Worm (Caenorhabditis elegans) whole organism, early embryonic: Measurements from ENCODE around the gene mlc-2.

ENCODE experiments used
- B0310.2 ChIP-seq: sonication (generic microtip); optimal IDR thresholded peaks from 2 replicates; lab custom pipeline; 2016; ENCODE audit warnings: mild to moderate bottlenecking, missing genetic modification characterization, missing compliant biosample characterization
- F13C5.2 ChIP-seq: sonication (generic microtip); optimal IDR thresholded peaks from 2 replicates; lab custom pipeline; 2017; ENCODE audit warnings: mild to moderate bottlenecking, missing genetic modification characterization, inconsistent platforms, missing compliant biosample characterization
- aly-1 ChIP-seq: sonication (generic microtip); optimal IDR thresholded peaks from 2 replicates; lab custom pipeline; 2016; ENCODE audit warnings: missing genetic modification characterization, missing compliant biosample characterization
- ama-1 ChIP-seq: fragments of 150-350 bp; optimal IDR thresholded peaks from 2 replicates; lab custom pipeline; 2014
- ceh-13 ChIP-seq: fragments of 200-800 bp; sonication (Bioruptor generic); optimal IDR thresholded peaks from 2 replicates; lab custom pipeline; 2018; ENCODE audit warnings: mild to moderate bottlenecking, missing genetic modification characterization, missing compliant biosample characterization
- ceh-36 ChIP-seq: sonication (generic microtip); optimal IDR thresholded peaks from 2 replicates; lab custom pipeline; 2016; ENCODE audit warnings: missing genetic modification characterization, inconsistent platforms, missing compliant biosample characterization
- ets-7 ChIP-seq: sonication (generic microtip); optimal IDR thresholded peaks from 2 replicates; lab custom pipeline; 2016; ENCODE audit warnings: missing genotype, missing genetic modification characterization, missing compliant biosample characterization
- flt-1 ChIP-seq: fragments of 200-800 bp; sonication (Bioruptor generic); IDR thresholded peaks from 2 replicates; pipeline ENCODE4 v1.3.6; 2022; ENCODE audit warnings: missing genetic modification characterization, missing compliant biosample characterization
- hmbx-1 ChIP-seq: sonication (generic microtip); optimal IDR thresholded peaks from 2 replicates; lab custom pipeline; 2016; ENCODE audit warnings: mild to moderate bottlenecking, missing genetic modification characterization, missing compliant biosample characterization
- hmg-4 ChIP-seq: fragments of 200-800 bp; sonication (Bioruptor generic); optimal IDR thresholded peaks from 2 replicates; lab custom pipeline; 2018; ENCODE audit warnings: mild to moderate bottlenecking, missing genetic modification characterization, missing compliant biosample characterization
- hnd-1 ChIP-seq: sonication (generic microtip); optimal IDR thresholded peaks from 2 replicates; lab custom pipeline; 2016; ENCODE audit warnings: missing genetic modification characterization, missing compliant biosample characterization
- pes-1 ChIP-seq: fragments of 200-800 bp; sonication (Bioruptor generic); IDR thresholded peaks from 2 replicates; pipeline ENCODE4 v1.3.6; 2022; ENCODE audit warnings: missing genetic modification reagents, missing genetic modification characterization, missing compliant biosample characterization
- scrt-1 ChIP-seq: fragments of 200-800 bp; sonication (Bioruptor generic); IDR thresholded peaks from 2 replicates; pipeline ENCODE4 v1.3.6; 2022; ENCODE audit warnings: missing genetic modification characterization, missing compliant biosample characterization
- sea-1 ChIP-seq: fragments of 200-800 bp; sonication (Bioruptor generic); conservative IDR thresholded peaks from 2 replicates; pipeline ENCODE4 v1.3.6; 2022; ENCODE audit warnings: missing genetic modification characterization, missing compliant biosample characterization
- tbx-11 ChIP-seq: fragments of 200-800 bp; sonication (Bioruptor generic); IDR thresholded peaks from 2 replicates; pipeline ENCODE4 v1.3.6; 2022; ENCODE audit warnings: missing genetic modification characterization, missing compliant biosample characterization
- tbx-37 ChIP-seq: fragments of 200-800 bp; sonication (Bioruptor generic); conservative IDR thresholded peaks from 2 replicates; pipeline ENCODE4 v1.3.6; 2022; ENCODE audit warnings: missing genetic modification reagents, missing genetic modification characterization, missing compliant biosample characterization
- tra-4 ChIP-seq: sonication (generic microtip); optimal IDR thresholded peaks from 2 replicates; lab custom pipeline; 2017; ENCODE audit warnings: missing genetic modification characterization, missing compliant biosample characterization

mlc-2 gene

DNA sequence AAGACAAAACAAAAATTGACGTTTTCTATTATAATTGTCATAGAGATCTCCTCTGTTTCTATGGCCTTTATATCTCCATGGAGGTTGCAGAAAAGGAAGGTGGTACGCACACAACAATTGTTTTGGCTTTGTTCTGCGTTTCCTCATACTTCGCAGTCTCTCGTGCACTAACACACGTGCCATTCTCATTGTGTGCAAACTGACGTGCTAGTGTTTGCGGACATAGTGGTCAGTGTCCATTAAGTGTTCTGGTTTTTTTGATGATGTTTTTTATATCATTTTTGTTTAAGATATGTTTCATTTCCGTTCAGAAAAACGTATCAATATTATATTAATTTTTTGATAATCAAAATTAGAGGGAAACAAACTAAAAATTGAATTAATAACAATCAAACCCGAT, 5.0 kb downstream of the mlc-2 start, which contains the start of gene C36E6.2:
Gene C36E6.2 (plus strand): TSS at position 261 of the 400 bp plus-strand sequence.
- no peak for TF ChIP-seq B0310.2
- TF ChIP-seq scrt-1 (GFP tag; lab: Robert Waterston, UW): 0 out of 2 replicates have a peak, but pooled peaks have one; percentile 33
- peak; percentile 39 for TF ChIP-seq hmg-4 (GFP tag; lab: Kevin White, UChicago)

DNA sequence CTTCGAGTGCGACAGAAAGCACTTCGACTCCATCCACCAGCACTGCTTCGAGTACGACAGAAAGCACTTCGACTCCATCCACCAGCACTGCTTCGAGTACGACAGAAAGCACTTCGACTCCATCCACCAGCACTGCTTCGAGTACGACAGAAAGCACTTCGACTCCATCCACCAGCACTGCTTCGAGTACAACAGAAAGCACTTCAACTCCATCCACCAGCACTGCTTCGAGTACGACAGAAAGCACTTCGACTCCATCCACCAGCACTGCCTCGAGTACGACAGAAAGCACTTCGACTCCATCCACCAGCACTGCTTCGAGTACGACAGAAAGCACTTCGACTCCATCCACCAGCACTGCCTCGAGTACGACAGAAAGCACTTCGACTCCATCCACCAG, 9.2 kb downstream of the mlc-2 start:
- TF ChIP-seq flt-1 (GFP tag; lab: Robert Waterston, UW): 0 out of 2 replicates have a peak, but pooled peaks have one; percentile 19

DNA sequence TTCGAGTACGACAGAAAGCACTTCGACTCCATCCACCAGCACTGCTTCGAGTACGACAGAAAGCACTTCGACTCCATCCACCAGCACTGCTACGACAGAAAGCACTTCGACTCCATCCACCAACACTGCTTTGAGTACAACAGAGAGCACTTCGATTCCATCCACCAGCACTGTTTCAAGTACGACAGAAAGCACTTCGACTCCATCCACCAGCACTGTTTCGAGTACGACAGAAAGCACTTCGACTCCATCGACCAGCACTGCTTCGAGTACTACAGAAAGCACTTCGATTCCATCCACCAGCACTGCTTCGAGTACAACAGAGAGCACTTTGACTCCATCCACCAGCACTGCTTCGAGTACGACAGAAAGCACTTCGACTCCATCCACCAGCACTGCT, 11.1 kb downstream of the mlc-2 start:
- TF ChIP-seq scrt-1 (GFP tag; lab: Robert Waterston, UW): peak; percentile 27; the same call in 1 of the 2 replicates

DNA sequence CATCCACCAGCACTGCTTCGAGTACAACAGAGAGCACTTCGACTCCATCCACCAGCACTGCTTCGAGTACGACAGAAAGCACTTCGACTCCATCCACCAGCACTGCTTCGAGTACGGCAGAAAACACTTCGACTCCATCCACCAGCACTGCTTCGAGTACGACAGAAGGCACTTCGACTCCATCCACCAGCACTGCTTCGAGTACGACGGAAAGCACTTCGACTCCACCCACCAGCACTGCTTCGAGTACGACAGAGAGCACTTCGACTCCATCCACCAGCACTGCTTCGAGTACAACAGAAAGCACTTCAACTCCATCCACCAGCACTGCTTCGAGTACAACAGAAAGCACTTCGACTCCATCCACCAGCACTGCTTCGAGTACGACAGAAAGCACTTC, 11.7 kb downstream of the mlc-2 start:
- TF ChIP-seq scrt-1 (GFP tag; lab: Robert Waterston, UW): peak; percentile 32

DNA sequence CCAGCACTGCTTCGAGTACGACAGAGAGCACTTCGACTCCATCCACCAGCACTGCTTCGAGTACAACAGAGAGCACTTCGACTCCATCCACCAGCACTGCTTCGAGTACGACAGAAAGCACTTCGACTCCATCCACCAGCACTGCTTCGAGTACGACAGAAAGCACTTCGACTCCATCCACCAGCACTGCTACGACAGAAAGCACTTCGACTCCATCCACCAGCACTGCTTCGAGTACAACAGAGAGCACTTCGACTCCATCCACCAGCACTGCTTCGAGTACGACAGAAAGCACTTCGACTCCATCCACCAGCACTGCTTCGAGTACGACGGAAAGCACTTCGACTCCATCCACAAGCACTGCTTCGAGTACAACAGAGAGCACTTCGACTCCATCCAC, 13.8 kb downstream of the mlc-2 start:
- TF ChIP-seq tbx-37 (GFP tag; lab: Robert Waterston, UW) (0 out of 2 replicates have a peak, but pooled peaks have one; percentile 46), scrt-1 (GFP tag; lab: Robert Waterston, UW) (peak; percentile 73; the same call in 1 of the 2 replicates)

DNA sequence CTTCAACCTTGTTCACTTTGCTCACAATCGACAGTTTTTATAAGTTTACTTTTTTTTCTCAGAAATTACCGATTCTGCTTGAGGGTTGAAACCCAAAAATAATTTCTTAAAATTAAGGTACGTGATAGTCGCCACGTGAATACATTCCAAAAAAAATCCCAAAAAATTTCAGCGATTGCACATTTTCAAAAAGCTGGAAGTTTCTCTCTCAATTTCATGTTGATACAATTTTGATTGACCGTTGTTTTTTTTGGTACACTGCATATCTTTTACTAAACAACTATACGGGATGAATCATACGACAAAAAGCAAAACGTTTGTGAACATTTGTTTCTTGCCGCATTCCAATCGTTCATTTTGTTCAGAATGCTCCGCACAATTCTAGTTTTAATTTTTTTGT, 18.0 kb downstream of the mlc-2 start, which contains the start of gene C36E6.8:
Gene C36E6.8 (plus strand): TSS at position 301 of the 400 bp plus-strand sequence.
- TF ChIP-seq aly-1 (no peak), scrt-1 (GFP tag; lab: Robert Waterston, UW) (no peak), tbx-37 (GFP tag; lab: Robert Waterston, UW) (no peak), hnd-1 (no peak), flt-1 (GFP tag; lab: Robert Waterston, UW) (no peak), ceh-13 (GFP tag; lab: Kevin White, UChicago) (no peak), tra-4 (tag; lab: Kevin White, UChicago) (no peak), hmg-4 (GFP tag; lab: Kevin White, UChicago) (no peak), sea-1 (GFP tag; lab: Robert Waterston, UW) (no peak), ets-7 (no peak), ceh-36 (tag; lab: Kevin White, UChicago) (no peak), F13C5.2 (tag; lab: Kevin White, UChicago) (no peak), hmbx-1 (no peak), ama-1 (no peak), B0310.2 (no peak)

- TF ChIP-seq hmg-4 (GFP tag; lab: Kevin White, UChicago) (no peak), tbx-37 (GFP tag; lab: Robert Waterston, UW) (0 out of 2 replicates have a peak, but pooled peaks have one; percentile 7)
These were observed 22.2 kb downstream of the mlc-2 start, which contains the start of gene fubl-3 for ce11 chrX:17434234-17434633. Gene fubl-3 (plus strand): TSS chrX:17434445.

- TF ChIP-seq tbx-37 (GFP tag; lab: Robert Waterston, UW) (no peak), tbx-11 (GFP tag; lab: Robert Waterston, UW) (no peak), ceh-36 (tag; lab: Kevin White, UChicago) (no peak), ama-1 (no peak), ceh-13 (GFP tag; lab: Kevin White, UChicago) (no peak), scrt-1 (GFP tag; lab: Robert Waterston, UW) (no peak), hmg-4 (GFP tag; lab: Kevin White, UChicago) (no peak)
These were observed 27.6 kb downstream of the mlc-2 start, which contains the start of gene pbo-6 for ce11 chrX:17428803-17429202. Gene pbo-6 (plus strand): TSS chrX:17429042.

DNA sequence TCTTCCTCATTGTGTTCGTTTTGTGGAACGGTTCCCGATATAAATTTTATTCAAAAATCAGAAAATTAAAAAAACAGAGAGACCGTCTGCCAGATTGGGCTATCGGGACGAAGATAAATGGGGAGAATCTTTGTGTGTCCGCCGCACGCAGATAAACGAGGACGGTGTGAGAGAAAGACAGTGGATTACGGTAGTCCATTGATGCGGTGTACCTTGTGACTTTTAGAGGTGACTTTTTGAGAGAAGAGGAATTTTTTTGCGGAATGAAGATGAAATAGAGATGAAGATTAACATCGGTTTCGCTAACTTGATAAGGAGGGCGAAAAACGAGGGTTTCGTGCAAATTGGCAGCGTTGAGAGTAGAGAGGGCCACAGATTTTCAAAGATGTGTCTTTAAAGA, 28.6 kb downstream of the mlc-2 start:
- TF ChIP-seq pes-1 (GFP tag; lab: Robert Waterston, UW) (no peak), flt-1 (GFP tag; lab: Robert Waterston, UW) (no peak), tra-4 (tag; lab: Kevin White, UChicago) (no peak), B0310.2 (no peak), tbx-37 (GFP tag; lab: Robert Waterston, UW) (no peak)

ce11 chrX:17426712-17427111, 29.7 kb downstream of the mlc-2 start:
- TF ChIP-seq scrt-1 (GFP tag; lab: Robert Waterston, UW) (no peak), B0310.2 (no peak), ets-7 (no peak), sea-1 (GFP tag; lab: Robert Waterston, UW) (no peak), tra-4 (tag; lab: Kevin White, UChicago) (no peak), hmg-4 (GFP tag; lab: Kevin White, UChicago) (no peak), tbx-11 (GFP tag; lab: Robert Waterston, UW) (no peak), hnd-1 (no peak), F13C5.2 (tag; lab: Kevin White, UChicago) (no peak), ama-1 (no peak), aly-1 (no peak), tbx-37 (GFP tag; lab: Robert Waterston, UW) (no peak), flt-1 (GFP tag; lab: Robert Waterston, UW) (no peak)
